Fruit fly (Drosophila melanogaster): Measurements from ENCODE around the gene CG9686.

DNA sequence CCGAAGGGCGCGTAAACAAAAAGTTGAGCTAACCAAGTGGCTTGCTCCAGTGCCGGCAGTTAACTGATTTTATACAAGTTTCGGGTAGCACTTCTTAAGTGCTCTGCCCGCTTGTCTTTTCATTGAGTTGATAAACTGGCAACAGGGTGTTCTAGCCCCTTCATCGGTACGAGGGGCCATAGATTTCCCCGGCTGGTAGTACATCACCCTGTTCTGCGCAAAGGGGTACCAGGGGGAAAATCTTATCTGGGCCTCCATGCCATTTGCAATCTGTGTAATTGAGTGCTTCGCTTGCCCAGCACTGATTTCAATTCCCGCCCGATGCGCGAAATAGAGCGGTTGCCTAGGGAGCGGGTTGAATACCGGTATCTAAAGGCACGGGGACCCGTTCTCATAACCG, 8.0 kb upstream of the CG9686 start, which contains the start of gene CG45061:
- TF ChIP-seq CG8478 (optimal IDR thresholded peaks at IDR 0.05) (no peak), psq (optimal IDR thresholded peaks at IDR 0.05) (no peak), Dll (optimal IDR thresholded peaks at IDR 0.05) (no peak), pan (optimal IDR thresholded peaks at IDR 0.05) (no peak)

All from whole organism.